Worm (Caenorhabditis elegans) whole organism, young adult: ENCODE results near the gene col-180.

ENCODE experiments used
- B0261.1 ChIP-seq: sonication (generic microtip); optimal IDR thresholded peaks from 2 replicates; lab custom pipeline; 2016; ENCODE audit warnings: mild to moderate bottlenecking, missing genetic modification characterization, moderate library complexity, missing compliant biosample characterization
- F52B5.7 ChIP-seq: sonication (generic microtip); optimal IDR thresholded peaks from 2 replicates; lab custom pipeline; 2016; ENCODE audit warnings: mild to moderate bottlenecking, missing genetic modification characterization, missing compliant biosample characterization
- ceh-40 ChIP-seq: fragments of 200-800 bp; sonication (Bioruptor generic); IDR thresholded peaks from 2 replicates; pipeline ENCODE4 v1.3.6; 2022; ENCODE audit warnings: missing genetic modification characterization, missing compliant biosample characterization
- dpl-1 ChIP-seq: fragments of 150-350 bp; optimal IDR thresholded peaks from 2 replicates; lab custom pipeline; 2014; ENCODE audit warnings: missing biosample characterization, missing genetic modification reagents, missing genetic modification characterization
- madf-3 ChIP-seq: fragments of 200-800 bp; sonication (Bioruptor generic); IDR thresholded peaks from 2 replicates; pipeline ENCODE4 v1.3.6; 2022; ENCODE audit warnings: missing genetic modification reagents, missing genetic modification characterization, missing compliant biosample characterization
- mel-28 ChIP-seq: sonication (generic microtip); optimal IDR thresholded peaks from 2 replicates; lab custom pipeline; 2016; ENCODE audit warnings: borderline replicate concordance, mild to moderate bottlenecking, missing genetic modification characterization, missing compliant biosample characterization
- nfya-1 ChIP-seq: sonication (generic microtip); optimal IDR thresholded peaks from 2 replicates; lab custom pipeline; 2017; ENCODE audit warnings: antibody characterized with exemption, missing compliant biosample characterization, missing genetic modification characterization, borderline replicate concordance; ENCODE audit not compliant: insufficient read depth
- nhr-179 ChIP-seq: sonication (generic microtip); optimal IDR thresholded peaks from 2 replicates; lab custom pipeline; 2016; ENCODE audit warnings: mild to moderate bottlenecking, missing genetic modification characterization, missing compliant biosample characterization
- pha-4 ChIP-seq: fragments of 150-350 bp; sonication (generic microtip); optimal IDR thresholded peaks from 2 replicates; lab custom pipeline; 2014; ENCODE audit warnings: missing biosample characterization, missing genetic modification reagents, missing genetic modification characterization
- snpc-4 ChIP-seq, 5 experiments: fragments of 150-350 bp in 1 of 5; sonication (generic microtip) in 4 of 5; optimal IDR thresholded peaks; 2 replicates each; lab custom pipeline; 2014 to 2018; ENCODE audit warnings: missing genetic modification characterization in 5 of 5, missing biosample characterization in 3 of 5, antibody characterized with exemption in 2 of 5, mild to moderate bottlenecking in 2 of 5, missing compliant biosample characterization in 2 of 5, missing genotype in 2 of 5, moderate library complexity in 2 of 5, missing genetic modification reagents in 1 of 5
- unc-130 ChIP-seq: sonication (generic microtip); optimal IDR thresholded peaks from 2 replicates; lab custom pipeline; 2016; ENCODE audit warnings: missing genetic modification reagents, missing genetic modification characterization, missing compliant biosample characterization
- unc-62 ChIP-seq: fragments of 150-350 bp; optimal IDR thresholded peaks from 2 replicates; lab custom pipeline; 2014; ENCODE audit warnings: missing biosample characterization, missing genetic modification reagents, missing genetic modification characterization
- ztf-26 ChIP-seq: sonication (generic microtip); optimal IDR thresholded peaks from 2 replicates; lab custom pipeline; 2017; ENCODE audit warnings: missing genetic modification characterization, missing compliant biosample characterization

- no peak for TF ChIP-seq nfya-1 (tag; lab: Kevin White, UChicago)
- peak; percentile 28 for TF ChIP-seq unc-62 (GFP tag; lab: Kevin White, UChicago)
- no peak for TF ChIP-seq B0261.1 (tag; lab: Kevin White, UChicago)
- no peak for TF ChIP-seq ztf-26 (tag; lab: Kevin White, UChicago)
- no peak for TF ChIP-seq madf-3 (GFP tag; lab: Robert Waterston, UW)
- TF ChIP-seq pha-4 (tag; lab: Kevin White, UChicago), result no peak
- TF ChIP-seq snpc-4 (GFP tag; optimal IDR thresholded peaks at IDR 0.05; lab: Kevin White, UChicago), result no peak
- TF ChIP-seq snpc-4 (tag; optimal IDR thresholded peaks at IDR 0.05; lab: Kevin White, UChicago), result no peak
- TF ChIP-seq F52B5.7 (tag; lab: Kevin White, UChicago), result no peak
- TF ChIP-seq mel-28, result no peak
- no peak for TF ChIP-seq ceh-40
- TF ChIP-seq nhr-179 (tag; lab: Kevin White, UChicago), result no peak
- no peak for TF ChIP-seq dpl-1 (GFP tag; lab: Kevin White, UChicago)
- TF ChIP-seq unc-130 (GFP tag; lab: Kevin White, UChicago), result no peak
These were observed 31.2 kb downstream of the col-180 start, which contains the start of gene T04F8.7 for ce11 chrX:11680851-11681250.
